Fruit fly (Drosophila melanogaster) whole organism, embryonic: ENCODE data around the gene klg.

Source experiments
- Aef1 ChIP-seq: fragments of 200-800 bp; sonication (Bioruptor generic); IDR thresholded peaks from 3 replicates; pipeline ENCODE4 v1.3.6; 2022; ENCODE audit warnings: missing biosample characterization, missing genetic modification characterization
- BEAF-32 ChIP-seq: fragments of 200-800 bp; sonication (Bioruptor generic); optimal IDR thresholded peaks from 3 replicates; lab custom pipeline; 2017; ENCODE audit warnings: missing biosample characterization, missing genetic modification characterization, mild to moderate bottlenecking, moderate library complexity, missing genetic modification reagents
- Blimp-1 ChIP-seq: fragments of 200-800 bp; sonication (Bioruptor generic); optimal IDR thresholded peaks from 3 replicates; lab custom pipeline; 2018; ENCODE audit warnings: missing biosample characterization, missing genetic modification characterization, mild to moderate bottlenecking, moderate library complexity, missing genetic modification reagents
- Bteb2 ChIP-seq: fragments of 200-800 bp; sonication (Bioruptor generic); optimal IDR thresholded peaks from 2 replicates; lab custom pipeline; 2016; ENCODE audit warnings: missing biosample characterization, missing genetic modification characterization
- CG11456 ChIP-seq: fragments of 200-800 bp; sonication (Bioruptor generic); IDR thresholded peaks from 3 replicates; pipeline ENCODE4 v1.3.6; 2022; ENCODE audit warnings: missing biosample characterization, missing genetic modification characterization
- CG12236 ChIP-seq: fragments of 200-800 bp; sonication (Bioruptor generic); optimal IDR thresholded peaks from 2 replicates; lab custom pipeline; 2016; ENCODE audit warnings: missing biosample characterization, missing genetic modification characterization
- CG1529 ChIP-seq: fragments of 200-800 bp; sonication (Bioruptor generic); optimal IDR thresholded peaks from 3 replicates; lab custom pipeline; 2018; ENCODE audit warnings: missing biosample characterization, missing genetic modification characterization
- CG30403 ChIP-seq: fragments of 200-800 bp; sonication (Bioruptor generic); optimal IDR thresholded peaks from 3 replicates; lab custom pipeline; 2016; ENCODE audit warnings: missing biosample characterization, missing genetic modification characterization
- CG32532 ChIP-seq: fragments of 200-800 bp; sonication (Bioruptor generic); IDR thresholded peaks from 2 replicates; pipeline ENCODE4 v1.3.6; 2022; ENCODE audit warnings: missing biosample characterization, missing genetic modification characterization
- CG34224 ChIP-seq: fragments of 200-800 bp; sonication (Bioruptor generic); IDR thresholded peaks from 3 replicates; pipeline ENCODE4 v1.3.6; 2022; ENCODE audit warnings: missing biosample characterization, missing genetic modification characterization; ENCODE audit not compliant: partially characterized antibody
- CG4360 ChIP-seq: fragments of 200-800 bp; sonication (Bioruptor generic); IDR thresholded peaks from 2 replicates; pipeline ENCODE4 v1.3.6; 2022; ENCODE audit warnings: missing biosample characterization, missing genetic modification characterization
- CG4854 ChIP-seq: fragments of 200-800 bp; sonication (Bioruptor generic); optimal IDR thresholded peaks from 2 replicates; lab custom pipeline; 2016; ENCODE audit warnings: missing biosample characterization, missing genetic modification characterization, inconsistent platforms
- CG6791 ChIP-seq: fragments of 200-800 bp; sonication (Bioruptor generic); IDR thresholded peaks from 3 replicates; pipeline ENCODE4 v1.3.6; 2022; ENCODE audit warnings: missing biosample characterization, missing genetic modification characterization; ENCODE audit not compliant: partially characterized antibody
- CG7987 ChIP-seq: fragments of 200-800 bp; sonication (Bioruptor generic); optimal IDR thresholded peaks from 2 replicates; lab custom pipeline; 2018; ENCODE audit warnings: missing biosample characterization, mild to moderate bottlenecking, missing genetic modification characterization, moderate library complexity
- CG9932 ChIP-seq: fragments of 200-800 bp; sonication (Bioruptor generic); IDR thresholded peaks from 2 replicates; pipeline ENCODE4 v1.3.6; 2022; ENCODE audit warnings: missing biosample characterization, missing genetic modification characterization
- CoRest ChIP-seq: fragments of 200-800 bp; sonication (Bioruptor generic); optimal IDR thresholded peaks from 3 replicates; lab custom pipeline; 2018; ENCODE audit warnings: missing biosample characterization, mild to moderate bottlenecking, missing genetic modification characterization, moderate library complexity
- D ChIP-seq, 2 experiments: fragments of 200-800 bp in 1 of 2; fragments of >200 bp in 1 of 2; sonication (Bioruptor generic) in 1 of 2; optimal IDR thresholded peaks; 2 replicates in 1 of 2; 3 replicates in 1 of 2; lab custom pipeline; 2017; ENCODE audit warnings: mild to moderate bottlenecking in 1 of 2, missing biosample characterization in 1 of 2, missing genetic modification characterization in 1 of 2, missing genetic modification reagents in 1 of 2
- Dad ChIP-seq: fragments of 200-800 bp; sonication (Bioruptor generic); optimal IDR thresholded peaks from 3 replicates; lab custom pipeline; 2016; ENCODE audit warnings: missing biosample characterization, missing genetic modification characterization
- Dek ChIP-seq: fragments of 200-800 bp; sonication (Bioruptor generic); optimal IDR thresholded peaks from 3 replicates; lab custom pipeline; 2019; ENCODE audit warnings: missing biosample characterization, mild to moderate bottlenecking, missing genetic modification characterization, moderate library complexity
- Doc2 ChIP-seq: fragments of 200-800 bp; sonication (Bioruptor generic); IDR thresholded peaks from 2 replicates; pipeline ENCODE4 v1.3.6; 2022; ENCODE audit warnings: missing biosample characterization, missing genetic modification characterization
- Fer3 ChIP-seq: fragments of 200-800 bp; sonication (Bioruptor generic); optimal IDR thresholded peaks from 2 replicates; lab custom pipeline; 2018; ENCODE audit warnings: missing biosample characterization, mild to moderate bottlenecking, missing genetic modification characterization, moderate library complexity
- H2.0 ChIP-seq: fragments of 200-800 bp; sonication (Bioruptor generic); IDR thresholded peaks from 2 replicates; pipeline ENCODE4 v1.3.6; 2022; ENCODE audit warnings: missing biosample characterization, missing genetic modification characterization
- Hmr ChIP-seq: fragments of 200-800 bp; sonication (Bioruptor generic); optimal IDR thresholded peaks from 3 replicates; lab custom pipeline; 2017; ENCODE audit warnings: mild to moderate bottlenecking, missing biosample characterization, missing genetic modification reagents, missing genetic modification characterization
- Hr51 ChIP-seq, 2 experiments: fragments of 200-800 bp; sonication (Bioruptor generic); optimal IDR thresholded peaks; 2 replicates in 1 of 2; 3 replicates in 1 of 2; lab custom pipeline; 2016 to 2018; ENCODE audit warnings: missing biosample characterization in 2 of 2, missing genetic modification characterization in 2 of 2, mild to moderate bottlenecking in 1 of 2, moderate library complexity in 1 of 2
- Max ChIP-seq: fragments of 200-800 bp; sonication (Bioruptor generic); optimal IDR thresholded peaks from 2 replicates; lab custom pipeline; 2016; ENCODE audit warnings: missing biosample characterization, mild to moderate bottlenecking, missing genetic modification characterization
- Optix ChIP-seq: fragments of 200-800 bp; sonication (Bioruptor generic); IDR thresholded peaks from 3 replicates; pipeline ENCODE4 v1.3.6; 2022; ENCODE audit warnings: missing biosample characterization, missing genetic modification characterization
- PHDP ChIP-seq: fragments of 200-800 bp; sonication (Bioruptor generic); optimal IDR thresholded peaks from 3 replicates; lab custom pipeline; 2018; ENCODE audit warnings: missing biosample characterization, mild to moderate bottlenecking, missing genetic modification characterization, moderate library complexity
- Poxn ChIP-seq: fragments of 200-800 bp; sonication (Bioruptor generic); IDR thresholded peaks from 2 replicates; pipeline ENCODE4 v1.3.6; 2022; ENCODE audit warnings: missing biosample characterization, missing genetic modification characterization
- Sin3A ChIP-seq: fragments of >200 bp; optimal IDR thresholded peaks from 2 replicates; lab custom pipeline; 2018
- Spps ChIP-seq: fragments of 200-800 bp; sonication (Bioruptor generic); optimal IDR thresholded peaks from 2 replicates; lab custom pipeline; 2018; ENCODE audit warnings: missing biosample characterization, mild to moderate bottlenecking, missing genetic modification characterization
- YL-1 ChIP-seq: fragments of 200-800 bp; sonication (Bioruptor generic); optimal IDR thresholded peaks from 3 replicates; lab custom pipeline; 2017; ENCODE audit warnings: missing biosample characterization, mild to moderate bottlenecking, missing genetic modification characterization
- ap ChIP-seq: fragments of 200-800 bp; sonication (Bioruptor generic); IDR thresholded peaks from 2 replicates; pipeline ENCODE4 v1.3.6; 2022; ENCODE audit warnings: missing biosample characterization, missing genetic modification characterization
- ato ChIP-seq: fragments of 200-800 bp; sonication (Bioruptor generic); IDR thresholded peaks from 2 replicates; pipeline ENCODE4 v1.3.6; 2022; ENCODE audit warnings: missing biosample characterization, missing genetic modification characterization; ENCODE audit not compliant: partially characterized antibody
- bowl ChIP-seq: fragments of 200-800 bp; sonication (Bioruptor generic); IDR thresholded peaks from 2 replicates; pipeline ENCODE4 v1.3.6; 2022; ENCODE audit warnings: missing biosample characterization, missing genetic modification characterization
- btn ChIP-seq: fragments of 200-800 bp; sonication (Bioruptor generic); optimal IDR thresholded peaks from 2 replicates; lab custom pipeline; 2016; ENCODE audit warnings: missing biosample characterization, missing genetic modification characterization
- chm ChIP-seq: fragments of 200-800 bp; sonication (Bioruptor generic); IDR thresholded peaks from 2 replicates; pipeline ENCODE4 v1.3.6; 2022; ENCODE audit warnings: missing biosample characterization, missing genetic modification characterization
- crol ChIP-seq: fragments of 200-800 bp; sonication (Bioruptor generic); IDR thresholded peaks from 2 replicates; pipeline ENCODE4 v1.3.6; 2022; ENCODE audit warnings: missing biosample characterization, missing genetic modification characterization
- emc ChIP-seq: fragments of 200-800 bp; sonication (Bioruptor generic); optimal IDR thresholded peaks from 2 replicates; lab custom pipeline; 2016; ENCODE audit warnings: missing biosample characterization, missing genetic modification characterization
- grn ChIP-seq: fragments of 200-800 bp; sonication (Bioruptor generic); optimal IDR thresholded peaks from 3 replicates; lab custom pipeline; 2017; ENCODE audit warnings: missing biosample characterization, missing genetic modification characterization
- gsb-n ChIP-seq: fragments of 200-800 bp; sonication (Bioruptor generic); optimal IDR thresholded peaks from 3 replicates; lab custom pipeline; 2018; ENCODE audit warnings: missing biosample characterization, mild to moderate bottlenecking, missing genetic modification characterization
- her ChIP-seq: fragments of 200-800 bp; sonication (Bioruptor generic); optimal IDR thresholded peaks from 2 replicates; lab custom pipeline; 2016; ENCODE audit warnings: missing biosample characterization, missing genetic modification characterization
- kay ChIP-seq: fragments of 200-800 bp; sonication (Bioruptor generic); optimal IDR thresholded peaks from 2 replicates; lab custom pipeline; 2016; ENCODE audit warnings: missing biosample characterization, missing genetic modification characterization
- lab ChIP-seq: fragments of 200-800 bp; sonication (Bioruptor generic); optimal IDR thresholded peaks from 3 replicates; lab custom pipeline; 2017; ENCODE audit warnings: missing biosample characterization, missing genetic modification characterization, mild to moderate bottlenecking, moderate library complexity, missing genetic modification reagents
- mirr ChIP-seq: fragments of 200-800 bp; sonication (Bioruptor generic); optimal IDR thresholded peaks from 3 replicates; lab custom pipeline; 2018; ENCODE audit warnings: missing biosample characterization, mild to moderate bottlenecking, missing genetic modification characterization
- ranshi ChIP-seq: fragments of 200-800 bp; sonication (Bioruptor generic); IDR thresholded peaks from 2 replicates; pipeline ENCODE4 v1.3.6; 2022; ENCODE audit warnings: missing biosample characterization, missing genetic modification characterization
- rib ChIP-seq: fragments of 200-800 bp; sonication (Bioruptor generic); IDR thresholded peaks from 2 replicates; pipeline ENCODE4 v1.3.6; 2022; ENCODE audit warnings: missing biosample characterization, missing genetic modification characterization
- sc ChIP-seq, 3 experiments: fragments of >200 bp in 2 of 3; fragments of 200-800 bp in 1 of 3; sonication (Bioruptor generic) in 1 of 3; optimal IDR thresholded peaks; 2 replicates in 2 of 3; 3 replicates in 1 of 3; lab custom pipeline; 2017; ENCODE audit warnings: mild to moderate bottlenecking in 1 of 3, missing biosample characterization in 1 of 3, missing genetic modification characterization in 1 of 3, missing genetic modification reagents in 1 of 3
- seq ChIP-seq: fragments of 200-800 bp; sonication (Bioruptor generic); IDR thresholded peaks from 2 replicates; pipeline ENCODE4 v1.3.6; 2022; ENCODE audit warnings: missing biosample characterization, missing genetic modification characterization
- sr ChIP-seq: fragments of 200-800 bp; sonication (Bioruptor generic); IDR thresholded peaks from 3 replicates; pipeline ENCODE4 v1.3.6; 2022; ENCODE audit warnings: missing biosample characterization, missing genetic modification characterization
- ssp ChIP-seq: fragments of 200-800 bp; sonication (Bioruptor generic); IDR thresholded peaks from 2 replicates; pipeline ENCODE4 v1.3.6; 2022; ENCODE audit warnings: missing biosample characterization, missing genetic modification characterization

Gene klg

dm6 chr3R:22861982-22862381 is 37.1 kb upstream of the klg start (continued):
- no peak; the same call in 1 of the 2 replicates for TF ChIP-seq chm (GFP tag; lab: Robert Waterston, UW)
- no peak for TF ChIP-seq Bteb2 (GFP tag; lab: Kevin White, UChicago)
- TF ChIP-seq Doc2 = no peak
- peak; percentile 51 for TF ChIP-seq Fer3 (tag; lab: Kevin White, UChicago)
- TF ChIP-seq Spps (tag; lab: Kevin White, UChicago) = no peak
- no peak for TF ChIP-seq emc (GFP tag; lab: Kevin White, UChicago)
- TF ChIP-seq CG11456 = peak; percentile 61
- TF ChIP-seq YL-1 (GFP tag; lab: Kevin White, UChicago) = no peak
- no peak for TF ChIP-seq D (optimal IDR thresholded peaks at IDR 0.05; lab: Kevin White, UChicago)
- peak; percentile 32 for TF ChIP-seq D (GFP tag; optimal IDR thresholded peaks at IDR 0.05; lab: Kevin White, UChicago)
- peak; percentile 42; the same call in 1 of the 3 replicates for TF ChIP-seq Optix (GFP tag; lab: Robert Waterston, UW)
- peak; percentile 64 for TF ChIP-seq Hmr (GFP tag; lab: Kevin White, UChicago)
- no peak for TF ChIP-seq sc (optimal IDR thresholded peaks at IDR 0.05; lab: Kevin White, UChicago)
- peak; percentile 24 for TF ChIP-seq sc (GFP tag; optimal IDR thresholded peaks at IDR 0.05; lab: Kevin White, UChicago)
- no peak for TF ChIP-seq CG4854 (GFP tag; lab: Kevin White, UChicago)
- TF ChIP-seq CG32532 = peak; percentile 65
- TF ChIP-seq Aef1 (GFP tag; lab: Robert Waterston, UW) = peak; percentile 27; the same call in 1 of the 3 replicates
- TF ChIP-seq Blimp-1 = peak; percentile 53
- TF ChIP-seq bowl (GFP tag; lab: Robert Waterston, UW) = no peak
- peak; percentile 54 for TF ChIP-seq PHDP (tag; lab: Kevin White, UChicago)
- TF ChIP-seq Dek (tag; lab: Kevin White, UChicago) = peak; percentile 49
- no peak for TF ChIP-seq BEAF-32 (GFP tag; lab: Kevin White, UChicago)
- no peak for TF ChIP-seq CG6791 (GFP tag; lab: Robert Waterston, UW)
- no peak for TF ChIP-seq ato (GFP tag; lab: Robert Waterston, UW)
- TF ChIP-seq seq = no peak
- TF ChIP-seq CG1529 (GFP tag; lab: Kevin White, UChicago) = peak; percentile 31
- no peak for TF ChIP-seq Poxn (GFP tag; lab: Robert Waterston, UW)
- peak; percentile 70 for TF ChIP-seq CoRest (tag; lab: Kevin White, UChicago)
- peak; percentile 79 for TF ChIP-seq lab
- no peak for TF ChIP-seq CG34224 (GFP tag; lab: Robert Waterston, UW)
- TF ChIP-seq mirr (GFP tag; lab: Kevin White, UChicago) = peak; percentile 12
- no peak for TF ChIP-seq CG4360
- no peak for TF ChIP-seq Max (GFP tag; lab: Kevin White, UChicago)
- no peak for TF ChIP-seq her (GFP tag; lab: Kevin White, UChicago)
- no peak for TF ChIP-seq crol (GFP tag; lab: Robert Waterston, UW)
- TF ChIP-seq Sin3A (lab: Kevin White, UChicago) = no peak
- TF ChIP-seq ranshi (GFP tag; lab: Robert Waterston, UW) = peak; percentile 70; the same call in 1 of the 2 replicates
- peak; percentile 22 for TF ChIP-seq CG30403
- no peak for TF ChIP-seq kay
- TF ChIP-seq ssp (GFP tag; lab: Robert Waterston, UW) = peak; percentile 33; the same call in 1 of the 2 replicates
- TF ChIP-seq CG12236 (GFP tag; lab: Kevin White, UChicago) = no peak
- TF ChIP-seq CG9932 (GFP tag; lab: Robert Waterston, UW) = no peak; the same call in 1 of the 2 replicates
- TF ChIP-seq H2.0 (GFP tag; lab: Robert Waterston, UW) = peak; percentile 53
- TF ChIP-seq CG7987 (GFP tag; lab: Kevin White, UChicago) = no peak
- TF ChIP-seq ap (GFP tag; lab: Robert Waterston, UW) = peak; percentile 49
- peak; percentile 42 for TF ChIP-seq Dad (GFP tag; lab: Kevin White, UChicago)
- TF ChIP-seq btn (GFP tag; lab: Kevin White, UChicago) = no peak
- TF ChIP-seq grn = no peak
- TF ChIP-seq rib (GFP tag; lab: Robert Waterston, UW) = no peak
- peak; percentile 48 for TF ChIP-seq gsb-n (tag; lab: Kevin White, UChicago)
- TF ChIP-seq Hr51 (GFP tag; optimal IDR thresholded peaks at IDR 0.05; lab: Kevin White, UChicago) = peak in 1 of 2 experiments; percentile 63
- TF ChIP-seq sr = no peak
